Worm (Caenorhabditis elegans) whole organism, L4 larva: ENCODE measurements around the gene aagr-1.
"Not testable (repeated sequence)": the region's sequence is repeated elsewhere in the genome, so short reads cannot be mapped to it uniquely, and the experiment has no call there.

Source experiments
- F44E2.7 ChIP-seq: fragments of 200-800 bp; sonication (Bioruptor generic); IDR thresholded peaks from 2 replicates; pipeline ENCODE4 v2.1.2; 2022; ENCODE audit warnings: missing genetic modification characterization, missing compliant biosample characterization
- F49E8.2 ChIP-seq: sonication (generic microtip); optimal IDR thresholded peaks from 2 replicates; lab custom pipeline; 2016; ENCODE audit warnings: missing compliant biosample characterization, mild to moderate bottlenecking, missing genetic modification characterization, borderline replicate concordance
- R02D3.7 ChIP-seq: fragments of 150-350 bp; sonication (generic microtip); optimal IDR thresholded peaks from 3 replicates; lab custom pipeline; 2014; ENCODE audit warnings: missing biosample characterization, missing genetic modification characterization
- T20F7.1 ChIP-seq: fragments of 200-800 bp; sonication (Bioruptor generic); optimal IDR thresholded peaks from 2 replicates; lab custom pipeline; 2018; ENCODE audit warnings: mild to moderate bottlenecking, missing genetic modification characterization, missing compliant biosample characterization
- T26A8.4 ChIP-seq: fragments of 200-800 bp; sonication (Bioruptor generic); IDR thresholded peaks from 2 replicates; pipeline ENCODE4 v1.3.6; 2022; ENCODE audit warnings: missing genetic modification characterization, missing compliant biosample characterization
- Y5F2A.4 ChIP-seq: fragments of 200-800 bp; sonication (Bioruptor generic); optimal IDR thresholded peaks from 2 replicates; lab custom pipeline; 2018; ENCODE audit warnings: mild to moderate bottlenecking, missing genetic modification characterization, missing compliant biosample characterization
- ZK337.2 ChIP-seq: fragments of 200-800 bp; sonication (Bioruptor generic); IDR thresholded peaks from 2 replicates; pipeline ENCODE4 v1.3.6; 2022; ENCODE audit warnings: missing genetic modification reagents, missing genetic modification characterization, missing compliant biosample characterization
- ZK546.5 ChIP-seq, 2 experiments: sonication (generic microtip); optimal IDR thresholded peaks; 2 replicates each; lab custom pipeline; 2017; ENCODE audit warnings: missing biosample characterization in 2 of 2, missing genetic modification characterization in 2 of 2
- aha-1 ChIP-seq: fragments of 150-350 bp; peaks from one replicate; lab custom pipeline; 2014; ENCODE audit warnings: missing biosample characterization, missing genetic modification characterization
- ces-1 ChIP-seq: fragments of 150-350 bp; sonication (generic microtip); optimal IDR thresholded peaks from 4 replicates; lab custom pipeline; 2014; ENCODE audit warnings: missing biosample characterization, missing genetic modification reagents, missing genetic modification characterization
- cey-2 ChIP-seq: sonication (generic microtip); optimal IDR thresholded peaks from 3 replicates; lab custom pipeline; 2017; ENCODE audit warnings: missing genetic modification characterization, mild to moderate bottlenecking, missing compliant biosample characterization, antibody characterized with exemption, borderline replicate concordance; ENCODE audit not compliant: insufficient read depth
- daf-19 ChIP-seq: fragments of 200-800 bp; sonication (Bioruptor generic); conservative IDR thresholded peaks from 2 replicates; pipeline ENCODE4 v1.3.6; 2022; ENCODE audit warnings: missing genetic modification characterization, missing compliant biosample characterization
- daf-8 ChIP-seq: fragments of 200-800 bp; sonication (Bioruptor generic); IDR thresholded peaks from 2 replicates; pipeline ENCODE4 v1.3.6; 2022; ENCODE audit warnings: missing genetic modification characterization, missing compliant biosample characterization
- dmd-6 ChIP-seq: fragments of 200-800 bp; sonication (Bioruptor generic); IDR thresholded peaks from 2 replicates; pipeline ENCODE4 v1.3.6; 2022; ENCODE audit warnings: missing genetic modification reagents, missing genetic modification characterization, missing compliant biosample characterization
- dpl-1 ChIP-seq: fragments of 150-350 bp; optimal IDR thresholded peaks from 2 replicates; lab custom pipeline; 2014; ENCODE audit warnings: missing biosample characterization, missing genetic modification reagents, missing genetic modification characterization
- dve-1 ChIP-seq: sonication (generic microtip); optimal IDR thresholded peaks from 2 replicates; lab custom pipeline; 2017; ENCODE audit warnings: antibody characterized with exemption, mild to moderate bottlenecking, missing genetic modification characterization, missing compliant biosample characterization; ENCODE audit not compliant: insufficient read depth
- gei-8 ChIP-seq: fragments of 200-800 bp; sonication (Bioruptor generic); optimal IDR thresholded peaks from 2 replicates; lab custom pipeline; 2018; ENCODE audit warnings: mild to moderate bottlenecking, missing genetic modification characterization, missing compliant biosample characterization
- hif-1 ChIP-seq, 2 experiments: sonication (generic microtip); optimal IDR thresholded peaks; 2 replicates each; lab custom pipeline; 2016 to 2017; ENCODE audit warnings: missing compliant biosample characterization in 2 of 2, missing genetic modification characterization in 2 of 2, missing genetic modification reagents in 2 of 2, missing genotype in 2 of 2, mild to moderate bottlenecking in 1 of 2
- jun-1 ChIP-seq: fragments of 150-350 bp; optimal IDR thresholded peaks from 2 replicates; lab custom pipeline; 2014; ENCODE audit warnings: missing biosample characterization, missing genetic modification reagents, missing genetic modification characterization
- lim-7 ChIP-seq: fragments of 200-800 bp; sonication (Bioruptor generic); IDR thresholded peaks from 2 replicates; pipeline ENCODE4 v1.3.6; 2022; ENCODE audit warnings: missing genetic modification characterization, missing compliant biosample characterization
- lin-38 ChIP-seq: fragments of 200-800 bp; sonication (Bioruptor generic); IDR thresholded peaks from 2 replicates; pipeline ENCODE4 v1.3.6; 2022; ENCODE audit warnings: missing genetic modification reagents, missing genetic modification characterization, missing compliant biosample characterization
- mes-2 ChIP-seq: sonication (generic microtip); optimal IDR thresholded peaks from 2 replicates; lab custom pipeline; 2016; ENCODE audit warnings: missing genotype, mild to moderate bottlenecking, missing genetic modification characterization, missing compliant biosample characterization; ENCODE audit not compliant: poor library complexity, severe bottlenecking
- nhr-10 ChIP-seq: fragments of 150-350 bp; optimal IDR thresholded peaks from 2 replicates; lab custom pipeline; 2014; ENCODE audit warnings: missing biosample characterization, missing genetic modification characterization
- nhr-102 ChIP-seq: sonication (generic microtip); optimal IDR thresholded peaks from 2 replicates; lab custom pipeline; 2016; ENCODE audit warnings: mild to moderate bottlenecking, missing genetic modification characterization, moderate library complexity, missing compliant biosample characterization
- nhr-111 ChIP-seq: fragments of 200-800 bp; sonication (Bioruptor generic); optimal IDR thresholded peaks from 2 replicates; lab custom pipeline; 2018; ENCODE audit warnings: mild to moderate bottlenecking, missing genetic modification characterization, missing compliant biosample characterization
- php-3 ChIP-seq: fragments of 200-800 bp; sonication (Bioruptor generic); IDR thresholded peaks from 2 replicates; pipeline ENCODE4 v1.3.6; 2022; ENCODE audit warnings: missing genetic modification reagents, missing genetic modification characterization, missing compliant biosample characterization
- pqm-1 ChIP-seq: sonication (generic microtip); optimal IDR thresholded peaks from 2 replicates; lab custom pipeline; 2017; ENCODE audit warnings: missing biosample characterization, missing genetic modification characterization
- set-16 ChIP-seq: fragments of 200-800 bp; sonication (Bioruptor generic); IDR thresholded peaks from 2 replicates; pipeline ENCODE4 v1.3.6; 2022; ENCODE audit warnings: missing genetic modification reagents, missing genetic modification characterization, missing compliant biosample characterization
- spr-3 ChIP-seq: fragments of 200-800 bp; sonication (Bioruptor generic); optimal IDR thresholded peaks from 2 replicates; lab custom pipeline; 2018; ENCODE audit warnings: mild to moderate bottlenecking, missing genetic modification characterization, missing compliant biosample characterization
- unc-39 ChIP-seq: sonication (generic microtip); optimal IDR thresholded peaks from 2 replicates; lab custom pipeline; 2017; ENCODE audit warnings: missing biosample characterization, missing genetic modification characterization
- unc-62 ChIP-seq, 3 experiments: fragments of 150-350 bp in 1 of 3; sonication (generic microtip); optimal IDR thresholded peaks in 2 of 3; peaks in 1 of 3; 1 replicate in 1 of 3; 2 replicates in 2 of 3; lab custom pipeline; 2014 to 2017; ENCODE audit warnings: missing biosample characterization in 3 of 3, missing genetic modification characterization in 3 of 3, missing genetic modification reagents in 3 of 3, missing genotype in 1 of 3
- zfp-2 ChIP-seq: sonication (generic microtip); optimal IDR thresholded peaks from 2 replicates; lab custom pipeline; 2016; ENCODE audit warnings: mild to moderate bottlenecking, missing genetic modification characterization, missing compliant biosample characterization
- zfp-3 ChIP-seq: fragments of 200-800 bp; sonication (Bioruptor generic); conservative IDR thresholded peaks from 2 replicates; pipeline ENCODE4 v1.3.6; 2022; ENCODE audit warnings: missing genetic modification reagents, missing genetic modification characterization, missing compliant biosample characterization

The aagr-1 gene

ce11 chrIV:8380266-8380850 lies 14.0 kb downstream of the aagr-1 start (continued):
- TF ChIP-seq daf-8 (GFP tag; lab: Robert Waterston, UW): no peak
- TF ChIP-seq ZK546.5 (tag; optimal IDR thresholded peaks at IDR 0.05; lab: Kevin White, UChicago): no peak
- no peak for TF ChIP-seq F44E2.7 (GFP tag; lab: Robert Waterston, UW)
- TF ChIP-seq aha-1 (tag; lab: Kevin White, UChicago): peak; percentile 9
- no peak for TF ChIP-seq set-16 (GFP tag; lab: Robert Waterston, UW)
- no peak for TF ChIP-seq unc-39 (tag; lab: Kevin White, UChicago)
- no peak for TF ChIP-seq gei-8 (GFP tag; lab: Kevin White, UChicago)
- TF ChIP-seq pqm-1 (tag; lab: Kevin White, UChicago): peak; percentile 92
- no peak for TF ChIP-seq zfp-2 (tag; lab: Kevin White, UChicago)
- no peak for TF ChIP-seq nhr-10
- TF ChIP-seq dmd-6 (GFP tag; lab: Robert Waterston, UW): peak; percentile 94
- no peak for TF ChIP-seq mes-2 (tag; lab: Kevin White, UChicago)
- no peak for TF ChIP-seq zfp-3 (GFP tag; lab: Robert Waterston, UW)
- no peak for TF ChIP-seq lim-7 (GFP tag; lab: Robert Waterston, UW)
- TF ChIP-seq nhr-111 (GFP tag; lab: Kevin White, UChicago): no peak
- peak; percentile 89 for TF ChIP-seq php-3
- TF ChIP-seq, all 104 proteins: peak for 14

- TF ChIP-seq R02D3.7 (tag; lab: Kevin White, UChicago) (no peak), unc-62 (GFP tag; optimal IDR thresholded peaks at IDR 0.05 in 1 of 2; lab: Kevin White, UChicago) (peak in 1 of 2 experiments; percentile 52), unc-62 (tag; optimal IDR thresholded peaks at IDR 0.05; lab: Kevin White, UChicago) (no peak)
- TF ChIP-seq, all 104 proteins: peak for 1
These were observed 16.4 kb downstream of the aagr-1 start, which contains the start of gene D2096.9 for ce11 chrIV:8382695-8383094. Gene D2096.9, minus strand, starts transcription at chrIV:8382795.

ce11 chrIV:8384737-8385136 lies 18.4 kb downstream of the aagr-1 start:
- TF ChIP-seq dve-1 (tag; lab: Kevin White, UChicago) (no peak), F49E8.2 (tag; lab: Kevin White, UChicago) (no peak), T20F7.1 (no peak), dpl-1 (GFP tag; lab: Kevin White, UChicago) (no peak), jun-1 (tag; lab: Kevin White, UChicago) (no peak), unc-62 (GFP tag; optimal IDR thresholded peaks at IDR 0.05 in 1 of 2; lab: Kevin White, UChicago) (peak in 1 of 2 experiments; percentile 94), unc-62 (tag; optimal IDR thresholded peaks at IDR 0.05; lab: Kevin White, UChicago) (no peak)

- peak in 1 of 2 experiments; percentile 15 for TF ChIP-seq unc-62 (GFP tag; optimal IDR thresholded peaks at IDR 0.05 in 1 of 2; lab: Kevin White, UChicago)
- TF ChIP-seq unc-62 (tag; optimal IDR thresholded peaks at IDR 0.05; lab: Kevin White, UChicago): no peak
- TF ChIP-seq aha-1 (tag; lab: Kevin White, UChicago): peak; percentile 4
- no peak for TF ChIP-seq spr-3 (GFP tag; lab: Kevin White, UChicago)
- peak; percentile 90 for TF ChIP-seq ces-1 (GFP tag; lab: Kevin White, UChicago)
These were observed 19.3 kb downstream of the aagr-1 start for ce11 chrIV:8385662-8386061.

ce11 chrIV:8389139-8389538 lies 22.8 kb downstream of the aagr-1 start, which contains the start of gene D2096.10:
Gene D2096.10, minus strand, starts transcription at chrIV:8389239.
- not testable (repeated sequence) for TF ChIP-seq hif-1 (tag; optimal IDR thresholded peaks at IDR 0.05; lab: Kevin White, UChicago); T26A8.4; ZK337.2 (GFP tag; lab: Robert Waterston, UW)

ce11 chrIV:8394105-8394504 lies 27.8 kb downstream of the aagr-1 start, which contains the start of gene D2096.11:
Gene D2096.11, minus strand, starts transcription at chrIV:8394205.
- TF ChIP-seq ces-1 (GFP tag; lab: Kevin White, UChicago) (no peak), aha-1 (tag; lab: Kevin White, UChicago) (peak; percentile 33), Y5F2A.4 (GFP tag; lab: Kevin White, UChicago) (no peak), cey-2 (tag; lab: Kevin White, UChicago) (no peak), dve-1 (tag; lab: Kevin White, UChicago) (no peak), zfp-2 (tag; lab: Kevin White, UChicago) (no peak), lin-38 (GFP tag; lab: Robert Waterston, UW) (no peak), nhr-102 (tag; lab: Kevin White, UChicago) (no peak), daf-19 (GFP tag; lab: Robert Waterston, UW) (no peak)
